Worm (Caenorhabditis elegans) whole organism, early embryonic: ENCODE measurements around the gene nlf-1.

Experiments used
- F13C5.2 ChIP-seq: sonication (generic microtip); optimal IDR thresholded peaks from 2 replicates; lab custom pipeline; 2017; ENCODE audit warnings: mild to moderate bottlenecking, missing genetic modification characterization, inconsistent platforms, missing compliant biosample characterization
- aly-1 ChIP-seq: sonication (generic microtip); optimal IDR thresholded peaks from 2 replicates; lab custom pipeline; 2016; ENCODE audit warnings: missing genetic modification characterization, missing compliant biosample characterization
- ama-1 ChIP-seq: fragments of 150-350 bp; optimal IDR thresholded peaks from 2 replicates; lab custom pipeline; 2014
- ceh-36 ChIP-seq: sonication (generic microtip); optimal IDR thresholded peaks from 2 replicates; lab custom pipeline; 2016; ENCODE audit warnings: missing genetic modification characterization, inconsistent platforms, missing compliant biosample characterization
- ets-7 ChIP-seq: sonication (generic microtip); optimal IDR thresholded peaks from 2 replicates; lab custom pipeline; 2016; ENCODE audit warnings: missing genotype, missing genetic modification characterization, missing compliant biosample characterization

- no peak for TF ChIP-seq aly-1 (tag; lab: Kevin White, UChicago)
- no peak for TF ChIP-seq F13C5.2
- TF ChIP-seq ets-7 (tag; lab: Kevin White, UChicago): no peak
- no peak for TF ChIP-seq ceh-36
- TF ChIP-seq ama-1 (lab: Kevin White, UChicago): no peak
Observed at ce11 chrX:1051041-1051440, 33.7 kb upstream of the nlf-1 start.
